Fruit fly (Drosophila melanogaster) whole organism, adult: Measurements from ENCODE around the gene Wnt4.

Experiments
- CG11617 ChIP-seq: fragments of 200-800 bp; sonication (Bioruptor generic); optimal IDR thresholded peaks from 2 replicates; lab custom pipeline; 2017; ENCODE audit warnings: mild to moderate bottlenecking, missing biosample characterization, missing genetic modification reagents, missing genetic modification characterization
- CG12768 ChIP-seq: fragments of 200-800 bp; sonication (Bioruptor generic); optimal IDR thresholded peaks from 2 replicates; lab custom pipeline; 2017; ENCODE audit warnings: missing biosample characterization, missing genetic modification characterization, mild to moderate bottlenecking, moderate library complexity, missing genetic modification reagents
- CG14711 ChIP-seq: fragments of 200-800 bp; sonication (Bioruptor generic); optimal IDR thresholded peaks from 2 replicates; lab custom pipeline; 2018; ENCODE audit warnings: missing biosample characterization, mild to moderate bottlenecking, missing genetic modification characterization, moderate library complexity
- CG1620 ChIP-seq: fragments of 200-800 bp; sonication (Bioruptor generic); optimal IDR thresholded peaks from 2 replicates; lab custom pipeline; 2016; ENCODE audit warnings: missing biosample characterization, missing genetic modification characterization
- CG33017 ChIP-seq: fragments of 200-800 bp; sonication (Bioruptor generic); optimal IDR thresholded peaks from 2 replicates; lab custom pipeline; 2018; ENCODE audit warnings: missing biosample characterization, mild to moderate bottlenecking, missing genetic modification characterization, moderate library complexity
- CG5204 ChIP-seq: fragments of 200-800 bp; sonication (Bioruptor generic); optimal IDR thresholded peaks from 2 replicates; lab custom pipeline; 2016; ENCODE audit warnings: missing biosample characterization, missing genetic modification characterization
- CG7045 ChIP-seq: fragments of 200-800 bp; sonication (Bioruptor generic); optimal IDR thresholded peaks from 2 replicates; lab custom pipeline; 2017; ENCODE audit warnings: missing biosample characterization, mild to moderate bottlenecking, missing genetic modification characterization
- CG7101 ChIP-seq: fragments of 200-800 bp; sonication (Bioruptor generic); optimal IDR thresholded peaks from 2 replicates; lab custom pipeline; 2018; ENCODE audit warnings: missing biosample characterization, mild to moderate bottlenecking, missing genetic modification characterization, moderate library complexity
- Clk ChIP-seq: fragments of 200-800 bp; sonication (Bioruptor generic); optimal IDR thresholded peaks from 2 replicates; lab custom pipeline; 2017; ENCODE audit warnings: missing biosample characterization, missing genetic modification characterization
- Crg-1 ChIP-seq: fragments of 200-800 bp; sonication (Bioruptor generic); optimal IDR thresholded peaks from 2 replicates; lab custom pipeline; 2016; ENCODE audit warnings: missing biosample characterization, missing genetic modification characterization
- Hr96 ChIP-seq: fragments of 200-800 bp; sonication (Bioruptor generic); optimal IDR thresholded peaks from 2 replicates; lab custom pipeline; 2016; ENCODE audit warnings: missing biosample characterization, missing genetic modification characterization
- Mnt ChIP-seq: fragments of 200-800 bp; sonication (Bioruptor generic); optimal IDR thresholded peaks from 2 replicates; lab custom pipeline; 2016; ENCODE audit warnings: missing biosample characterization, mild to moderate bottlenecking, missing genetic modification characterization
- bab1 ChIP-seq: fragments of 200-800 bp; sonication (Bioruptor generic); optimal IDR thresholded peaks from 3 replicates; lab custom pipeline; 2019; ENCODE audit warnings: missing biosample characterization, mild to moderate bottlenecking, missing genetic modification characterization, moderate library complexity
- cic ChIP-seq: fragments of 200-800 bp; sonication (Bioruptor generic); optimal IDR thresholded peaks from 2 replicates; lab custom pipeline; 2017; ENCODE audit warnings: missing biosample characterization, mild to moderate bottlenecking, missing genetic modification characterization, moderate library complexity
- cnc ChIP-seq, 2 experiments: fragments of >200 bp; optimal IDR thresholded peaks; 2 replicates each; lab custom pipeline; 2017
- kay ChIP-seq: fragments of 200-800 bp; sonication (Bioruptor generic); peaks from one replicate; lab custom pipeline; 2016; ENCODE audit warnings: missing biosample characterization, missing genetic modification characterization, borderline replicate concordance
- ovo ChIP-seq: fragments of 200-800 bp; sonication (Bioruptor generic); optimal IDR thresholded peaks from 2 replicates; lab custom pipeline; 2016; ENCODE audit warnings: missing biosample characterization, missing genetic modification characterization
- pad ChIP-seq: fragments of 200-800 bp; sonication (Bioruptor generic); optimal IDR thresholded peaks from 3 replicates; lab custom pipeline; 2017; ENCODE audit warnings: missing biosample characterization, missing genetic modification characterization, mild to moderate bottlenecking, moderate library complexity, missing genetic modification reagents
- tj ChIP-seq: fragments of 200-800 bp; sonication (Bioruptor generic); optimal IDR thresholded peaks from 3 replicates; lab custom pipeline; 2017; ENCODE audit warnings: missing biosample characterization, mild to moderate bottlenecking, missing genetic modification characterization, moderate library complexity
- toe ChIP-seq: fragments of 200-800 bp; sonication (Bioruptor generic); optimal IDR thresholded peaks from 2 replicates; lab custom pipeline; 2016; ENCODE audit warnings: missing biosample characterization, missing genetic modification characterization

Wnt4 gene

dm6 chr2L:7219172-7219571 is 57.8 kb downstream of the Wnt4 start:
- TF ChIP-seq Crg-1 (GFP tag; lab: Kevin White, UChicago) = no peak
- TF ChIP-seq kay (GFP tag; lab: Kevin White, UChicago) = no peak
- no peak for TF ChIP-seq bab1 (GFP tag; lab: Kevin White, UChicago)

- TF ChIP-seq CG14711 (tag; lab: Kevin White, UChicago) (no peak), kay (GFP tag; lab: Kevin White, UChicago) (peak; percentile 53), tj (GFP tag; lab: Kevin White, UChicago) (peak; percentile 4), toe (GFP tag; lab: Kevin White, UChicago) (no peak), Mnt (GFP tag; lab: Kevin White, UChicago) (peak; percentile 36), ovo (GFP tag; lab: Kevin White, UChicago) (no peak), CG33017 (tag; lab: Kevin White, UChicago) (peak; percentile 38), CG11617 (GFP tag; lab: Kevin White, UChicago) (no peak), CG12768 (GFP tag; lab: Kevin White, UChicago) (peak; percentile 35), CG1620 (GFP tag; lab: Kevin White, UChicago) (no peak), cic (GFP tag; lab: Kevin White, UChicago) (peak; percentile 84), CG7045 (peak; percentile 1)
Measured at dm6 chr2L:7217931-7218330, 59.0 kb downstream of the Wnt4 start.

- no peak for TF ChIP-seq cic (GFP tag; lab: Kevin White, UChicago)
- TF ChIP-seq tj (GFP tag; lab: Kevin White, UChicago) = no peak
Measured at dm6 chr2L:7217059-7217458, 59.9 kb downstream of the Wnt4 start.

dm6 chr2L:7216272-7216671 is 60.7 kb downstream of the Wnt4 start:
- TF ChIP-seq Clk (GFP tag; lab: Kevin White, UChicago) (no peak), cic (GFP tag; lab: Kevin White, UChicago) (peak; percentile 41)

- TF ChIP-seq CG7101 (tag; lab: Kevin White, UChicago) = no peak
- TF ChIP-seq CG7045 = no peak
- no peak for TF ChIP-seq pad (GFP tag; lab: Kevin White, UChicago)
- no peak for TF ChIP-seq ovo (GFP tag; lab: Kevin White, UChicago)
- no peak for TF ChIP-seq Crg-1 (GFP tag; lab: Kevin White, UChicago)
- no peak for TF ChIP-seq bab1 (GFP tag; lab: Kevin White, UChicago)
- no peak for TF ChIP-seq Clk (GFP tag; lab: Kevin White, UChicago)
- TF ChIP-seq Hr96 (GFP tag; lab: Kevin White, UChicago) = no peak
- no peak for TF ChIP-seq tj (GFP tag; lab: Kevin White, UChicago)
- TF ChIP-seq cnc (optimal IDR thresholded peaks at IDR 0.05; lab: Kevin White, UChicago) = no peak
- TF ChIP-seq CG14711 (tag; lab: Kevin White, UChicago) = no peak
- TF ChIP-seq cic (GFP tag; lab: Kevin White, UChicago) = no peak
- no peak for TF ChIP-seq CG5204 (GFP tag; lab: Kevin White, UChicago)
- TF ChIP-seq CG33017 (tag; lab: Kevin White, UChicago) = no peak
- no peak for TF ChIP-seq Mnt (GFP tag; lab: Kevin White, UChicago)
- no peak for TF ChIP-seq CG11617 (GFP tag; lab: Kevin White, UChicago)
Measured at dm6 chr2L:7215657-7216056, 61.3 kb downstream of the Wnt4 start.

dm6 chr2L:7214885-7215284 is 62.1 kb downstream of the Wnt4 start:
- TF ChIP-seq CG5204 (GFP tag; lab: Kevin White, UChicago) (no peak), CG33017 (tag; lab: Kevin White, UChicago) (peak; percentile 19), cnc (optimal IDR thresholded peaks at IDR 0.05; lab: Kevin White, UChicago) (no peak), ovo (GFP tag; lab: Kevin White, UChicago) (no peak), tj (GFP tag; lab: Kevin White, UChicago) (peak; percentile 15), CG11617 (GFP tag; lab: Kevin White, UChicago) (no peak), bab1 (GFP tag; lab: Kevin White, UChicago) (no peak), CG12768 (GFP tag; lab: Kevin White, UChicago) (peak; percentile 26), CG14711 (tag; lab: Kevin White, UChicago) (no peak), CG7101 (tag; lab: Kevin White, UChicago) (no peak), pad (GFP tag; lab: Kevin White, UChicago) (no peak), Clk (GFP tag; lab: Kevin White, UChicago) (no peak), kay (GFP tag; lab: Kevin White, UChicago) (peak; percentile 88), toe (GFP tag; lab: Kevin White, UChicago) (no peak), CG1620 (GFP tag; lab: Kevin White, UChicago) (no peak), Hr96 (GFP tag; lab: Kevin White, UChicago) (no peak), cic (GFP tag; lab: Kevin White, UChicago) (peak; percentile 66), Crg-1 (GFP tag; lab: Kevin White, UChicago) (no peak), CG7045 (no peak), Mnt (GFP tag; lab: Kevin White, UChicago) (no peak)

- no peak for TF ChIP-seq Crg-1 (GFP tag; lab: Kevin White, UChicago)
- no peak for TF ChIP-seq Clk (GFP tag; lab: Kevin White, UChicago)
- no peak for TF ChIP-seq CG14711 (tag; lab: Kevin White, UChicago)
- TF ChIP-seq cnc (optimal IDR thresholded peaks at IDR 0.05; lab: Kevin White, UChicago) = no peak
- TF ChIP-seq CG7045 = no peak
- TF ChIP-seq Hr96 (GFP tag; lab: Kevin White, UChicago) = no peak
- no peak for TF ChIP-seq CG1620 (GFP tag; lab: Kevin White, UChicago)
- no peak for TF ChIP-seq toe (GFP tag; lab: Kevin White, UChicago)
- TF ChIP-seq ovo (GFP tag; lab: Kevin White, UChicago) = no peak
Measured at dm6 chr2L:7213532-7213931, 63.4 kb downstream of the Wnt4 start.
